Fruit fly (Drosophila melanogaster): Measurements from ENCODE around the gene CG10598.

DNA sequence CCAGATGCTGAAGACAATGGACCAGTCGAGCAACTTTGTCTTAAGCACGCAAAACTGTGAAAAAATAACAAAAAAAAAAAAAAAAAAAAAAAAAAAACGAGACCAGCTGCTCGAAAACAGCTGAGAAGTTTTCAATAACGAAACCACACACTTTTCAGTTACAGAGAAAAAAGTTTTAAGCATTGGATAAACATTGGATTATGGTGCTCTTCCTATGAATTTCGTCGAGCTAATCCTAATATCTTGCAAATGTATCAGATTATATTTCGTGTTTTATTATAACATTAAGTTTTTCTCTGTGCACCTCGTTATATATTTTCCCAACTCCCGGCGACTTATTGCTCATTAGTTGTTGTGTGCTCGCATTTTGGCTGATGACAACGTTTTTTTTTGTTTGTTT lies 50.1 kb downstream of the CG10598 start:
- TF ChIP-seq CG6854 (GFP tag; optimal IDR thresholded peaks at IDR 0.05) (no peak), fd85E (GFP tag; optimal IDR thresholded peaks at IDR 0.05) (no peak), acj6 (GFP tag; optimal IDR thresholded peaks at IDR 0.05) (peak; percentile 12), dsx (GFP tag; optimal IDR thresholded peaks at IDR 0.05; ENCODE audit: poor library complexity, severe bottlenecking) (no peak), esn (GFP tag; optimal IDR thresholded peaks at IDR 0.05) (peak; percentile 18), Sox102F (GFP tag; optimal IDR thresholded peaks at IDR 0.05) (peak; percentile 13), svp (GFP tag) (peak; percentile 46), CG6792 (GFP tag; optimal IDR thresholded peaks at IDR 0.05) (no peak), CG8632 (GFP tag; optimal IDR thresholded peaks at IDR 0.05) (no peak), CG7368 (GFP tag; optimal IDR thresholded peaks at IDR 0.05) (no peak)
